Fruit fly (Drosophila melanogaster) whole organism, embryonic: ENCODE results near the gene CG32944.
A peak's percentile ranks its signal among the peaks of the same experiment; 100 is the strongest.

ENCODE experiments used
- Atf6 ChIP-seq: fragments of 200-800 bp; sonication (Bioruptor generic); IDR thresholded peaks from 2 replicates; pipeline ENCODE4 v1.3.6; 2022; ENCODE audit warnings: missing biosample characterization, missing genetic modification characterization
- BEAF-32 ChIP-seq: fragments of 200-800 bp; sonication (Bioruptor generic); optimal IDR thresholded peaks from 3 replicates; lab custom pipeline; 2017; ENCODE audit warnings: missing biosample characterization, missing genetic modification characterization, mild to moderate bottlenecking, moderate library complexity, missing genetic modification reagents
- Bgb ChIP-seq: fragments of 200-800 bp; sonication (Bioruptor generic); IDR thresholded peaks from 2 replicates; pipeline ENCODE4 v1.3.6; 2022; ENCODE audit warnings: missing biosample characterization, missing genetic modification characterization; ENCODE audit not compliant: partially characterized antibody
- C15 ChIP-seq: fragments of 200-800 bp; sonication (Bioruptor generic); IDR thresholded peaks from 3 replicates; pipeline ENCODE4 v1.3.6; 2022; ENCODE audit warnings: missing biosample characterization, missing genetic modification characterization
- CG10267 ChIP-seq: fragments of 200-800 bp; sonication (Bioruptor generic); optimal IDR thresholded peaks from 2 replicates; lab custom pipeline; 2018; ENCODE audit warnings: missing biosample characterization, mild to moderate bottlenecking, missing genetic modification characterization, moderate library complexity
- CG13894 ChIP-seq: fragments of 200-800 bp; sonication (Bioruptor generic); optimal IDR thresholded peaks from 3 replicates; lab custom pipeline; 2018; ENCODE audit warnings: missing biosample characterization, mild to moderate bottlenecking, missing genetic modification characterization, moderate library complexity
- CG15601 ChIP-seq: fragments of 200-800 bp; sonication (Bioruptor generic); optimal IDR thresholded peaks from 3 replicates; lab custom pipeline; 2019; ENCODE audit warnings: missing biosample characterization, mild to moderate bottlenecking, missing genetic modification characterization, moderate library complexity
- CG17912 ChIP-seq: fragments of 200-800 bp; sonication (Bioruptor generic); optimal IDR thresholded peaks from 2 replicates; lab custom pipeline; 2018; ENCODE audit warnings: missing biosample characterization, mild to moderate bottlenecking, missing genetic modification characterization
- CG2116 ChIP-seq: fragments of 200-800 bp; sonication (Bioruptor generic); optimal IDR thresholded peaks from 3 replicates; lab custom pipeline; 2018; ENCODE audit warnings: missing biosample characterization, mild to moderate bottlenecking, missing genetic modification characterization
- CG30403 ChIP-seq: fragments of 200-800 bp; sonication (Bioruptor generic); optimal IDR thresholded peaks from 3 replicates; lab custom pipeline; 2016; ENCODE audit warnings: missing biosample characterization, missing genetic modification characterization
- CG3407 ChIP-seq: fragments of 200-800 bp; sonication (Bioruptor generic); optimal IDR thresholded peaks from 2 replicates; lab custom pipeline; 2018; ENCODE audit warnings: missing biosample characterization, mild to moderate bottlenecking, missing genetic modification characterization
- CG3847 ChIP-seq: fragments of 200-800 bp; sonication (Bioruptor generic); IDR thresholded peaks from 2 replicates; pipeline ENCODE4 v1.3.6; 2022; ENCODE audit warnings: missing biosample characterization, missing genetic modification characterization
- CG4424 ChIP-seq: fragments of 200-800 bp; sonication (Bioruptor generic); optimal IDR thresholded peaks from 3 replicates; lab custom pipeline; 2016; ENCODE audit warnings: missing biosample characterization, missing genetic modification characterization
- CG4820 ChIP-seq: fragments of 200-800 bp; sonication (Bioruptor generic); optimal IDR thresholded peaks from 3 replicates; lab custom pipeline; 2016; ENCODE audit warnings: missing biosample characterization, missing genetic modification characterization
- CG7839 ChIP-seq: fragments of 200-800 bp; sonication (Bioruptor generic); optimal IDR thresholded peaks from 3 replicates; lab custom pipeline; 2018; ENCODE audit warnings: missing biosample characterization, mild to moderate bottlenecking, missing genetic modification characterization, moderate library complexity
- CG7987 ChIP-seq: fragments of 200-800 bp; sonication (Bioruptor generic); optimal IDR thresholded peaks from 2 replicates; lab custom pipeline; 2018; ENCODE audit warnings: missing biosample characterization, mild to moderate bottlenecking, missing genetic modification characterization, moderate library complexity
- CG9817 ChIP-seq: fragments of 200-800 bp; sonication (Bioruptor generic); optimal IDR thresholded peaks from 2 replicates; lab custom pipeline; 2018; ENCODE audit warnings: missing biosample characterization, mild to moderate bottlenecking, missing genetic modification characterization, moderate library complexity
- Chrac-16 ChIP-seq: fragments of 200-800 bp; sonication (Bioruptor generic); optimal IDR thresholded peaks from 3 replicates; lab custom pipeline; 2016; ENCODE audit warnings: missing biosample characterization, missing genetic modification characterization
- D19A ChIP-seq: fragments of 200-800 bp; optimal IDR thresholded peaks from 3 replicates; lab custom pipeline; 2019; ENCODE audit warnings: missing biosample characterization, mild to moderate bottlenecking, missing genetic modification characterization, moderate library complexity
- Drgx ChIP-seq: fragments of 200-800 bp; sonication (Bioruptor generic); IDR thresholded peaks from 2 replicates; pipeline ENCODE4 v1.3.6; 2022; ENCODE audit warnings: missing biosample characterization, missing genetic modification characterization
- GATAe ChIP-seq: fragments of 200-800 bp; sonication (Bioruptor generic); conservative IDR thresholded peaks from 2 replicates; pipeline ENCODE4 v1.3.6; 2022; ENCODE audit warnings: missing biosample characterization, missing genetic modification characterization
- HHEX ChIP-seq: fragments of 200-800 bp; sonication (Bioruptor generic); optimal IDR thresholded peaks from 3 replicates; lab custom pipeline; 2017; ENCODE audit warnings: missing biosample characterization, mild to moderate bottlenecking, missing genetic modification characterization, missing genetic modification reagents
- HLH3B ChIP-seq: fragments of 200-800 bp; sonication (Bioruptor generic); IDR thresholded peaks from 2 replicates; pipeline ENCODE4 v1.3.6; 2022; ENCODE audit warnings: missing biosample characterization, missing genetic modification characterization
- Hey ChIP-seq: fragments of 200-800 bp; sonication (Bioruptor generic); optimal IDR thresholded peaks from 3 replicates; lab custom pipeline; 2018; ENCODE audit warnings: missing biosample characterization, mild to moderate bottlenecking, missing genetic modification characterization
- HmgD ChIP-seq: fragments of 200-800 bp; sonication (Bioruptor generic); optimal IDR thresholded peaks from 3 replicates; lab custom pipeline; 2016; ENCODE audit warnings: missing biosample characterization, missing genetic modification characterization
- Hr39 ChIP-seq: fragments of >200 bp; optimal IDR thresholded peaks from 2 replicates; lab custom pipeline; 2017
- Jarid2 ChIP-seq: fragments of 200-800 bp; sonication (Bioruptor generic); optimal IDR thresholded peaks from 3 replicates; lab custom pipeline; 2017; ENCODE audit warnings: mild to moderate bottlenecking, missing biosample characterization, missing genetic modification reagents, missing genetic modification characterization
- Mrtf ChIP-seq: fragments of 200-800 bp; sonication (Bioruptor generic); IDR thresholded peaks from 3 replicates; pipeline ENCODE4 v1.3.6; 2022; ENCODE audit warnings: missing biosample characterization, missing genetic modification characterization
- Myb ChIP-seq: fragments of 200-800 bp; sonication (Bioruptor generic); optimal IDR thresholded peaks from 2 replicates; lab custom pipeline; 2016; ENCODE audit warnings: missing biosample characterization, missing genetic modification characterization
- NK7.1 ChIP-seq: fragments of 200-800 bp; sonication (Bioruptor generic); optimal IDR thresholded peaks from 3 replicates; lab custom pipeline; 2016; ENCODE audit warnings: missing biosample characterization, missing genetic modification characterization
- Oaz ChIP-seq: fragments of 200-800 bp; sonication (Bioruptor generic); IDR thresholded peaks from 2 replicates; pipeline ENCODE4 v1.3.6; 2022; ENCODE audit warnings: missing biosample characterization, missing genetic modification characterization
- Optix ChIP-seq: fragments of 200-800 bp; sonication (Bioruptor generic); IDR thresholded peaks from 3 replicates; pipeline ENCODE4 v1.3.6; 2022; ENCODE audit warnings: missing biosample characterization, missing genetic modification characterization
- Usf ChIP-seq: fragments of 200-800 bp; sonication (Bioruptor generic); optimal IDR thresholded peaks from 2 replicates; lab custom pipeline; 2017; ENCODE audit warnings: missing genotype, missing biosample characterization, missing genetic modification characterization
- YL-1 ChIP-seq: fragments of 200-800 bp; sonication (Bioruptor generic); optimal IDR thresholded peaks from 3 replicates; lab custom pipeline; 2017; ENCODE audit warnings: missing biosample characterization, mild to moderate bottlenecking, missing genetic modification characterization
- ci ChIP-seq: fragments of 200-800 bp; sonication (Bioruptor generic); IDR thresholded peaks from 3 replicates; pipeline ENCODE4 v1.3.6; 2022; ENCODE audit warnings: missing biosample characterization, missing genetic modification characterization
- dm ChIP-seq: fragments of 200-800 bp; sonication (Bioruptor generic); optimal IDR thresholded peaks from 3 replicates; lab custom pipeline; 2016; ENCODE audit warnings: missing biosample characterization, missing genetic modification characterization
- eyg ChIP-seq: fragments of 200-800 bp; sonication (Bioruptor generic); optimal IDR thresholded peaks from 3 replicates; lab custom pipeline; 2016; ENCODE audit warnings: missing biosample characterization, missing genetic modification characterization
- grau ChIP-seq: fragments of 200-800 bp; optimal IDR thresholded peaks from 3 replicates; lab custom pipeline; 2019; ENCODE audit warnings: missing biosample characterization, mild to moderate bottlenecking, missing genetic modification characterization, moderate library complexity
- ham ChIP-seq: fragments of 200-800 bp; sonication (Bioruptor generic); IDR thresholded peaks from 2 replicates; pipeline ENCODE4 v1.3.6; 2022; ENCODE audit warnings: missing biosample characterization, missing genetic modification characterization
- lov ChIP-seq, 2 experiments: fragments of 200-800 bp in 1 of 2; fragments of >200 bp in 1 of 2; sonication (Bioruptor generic) in 1 of 2; IDR thresholded peaks in 1 of 2; optimal IDR thresholded peaks in 1 of 2; 2 replicates in 1 of 2; 3 replicates in 1 of 2; pipeline versions ENCODE4 v1.3.6 to Lab custom; 2017 to 2022; ENCODE audit warnings: missing biosample characterization in 1 of 2, missing genetic modification characterization in 1 of 2
- mam ChIP-seq: fragments of 200-800 bp; sonication (Bioruptor generic); optimal IDR thresholded peaks from 3 replicates; lab custom pipeline; 2016; ENCODE audit warnings: missing biosample characterization, missing genetic modification characterization
- nau ChIP-seq: fragments of 200-800 bp; sonication (Bioruptor generic); optimal IDR thresholded peaks from 3 replicates; lab custom pipeline; 2017; ENCODE audit warnings: missing biosample characterization, mild to moderate bottlenecking, missing genetic modification characterization, missing genetic modification reagents
- oc ChIP-seq: fragments of 200-800 bp; sonication (Bioruptor generic); optimal IDR thresholded peaks from 2 replicates; lab custom pipeline; 2018; ENCODE audit warnings: missing biosample characterization, mild to moderate bottlenecking, missing genetic modification characterization, moderate library complexity
- pb ChIP-seq: fragments of 200-800 bp; sonication (Bioruptor generic); optimal IDR thresholded peaks from 3 replicates; lab custom pipeline; 2016; ENCODE audit warnings: missing biosample characterization, missing genetic modification characterization
- psq ChIP-seq: fragments of 200-800 bp; sonication (Bioruptor generic); optimal IDR thresholded peaks from 2 replicates; lab custom pipeline; 2017; ENCODE audit warnings: missing biosample characterization, missing genetic modification characterization
- schlank ChIP-seq: fragments of 200-800 bp; sonication (Bioruptor generic); optimal IDR thresholded peaks from 2 replicates; lab custom pipeline; 2018; ENCODE audit warnings: missing biosample characterization, mild to moderate bottlenecking, missing genetic modification characterization
- sens ChIP-seq: fragments of 200-800 bp; sonication (Bioruptor generic); peaks from one replicate; lab custom pipeline; 2016; ENCODE audit warnings: missing biosample characterization, missing genetic modification characterization
- sim ChIP-seq: fragments of 200-800 bp; sonication (Bioruptor generic); IDR thresholded peaks from 2 replicates; pipeline ENCODE4 v1.3.6; 2022; ENCODE audit warnings: missing biosample characterization, missing genetic modification characterization
- sna ChIP-seq: fragments of 200-800 bp; sonication (Bioruptor generic); IDR thresholded peaks from 2 replicates; pipeline ENCODE4 v1.3.6; 2022; ENCODE audit warnings: missing biosample characterization, missing genetic modification characterization; ENCODE audit not compliant: partially characterized antibody
- ttk ChIP-seq: fragments of 200-800 bp; sonication (Bioruptor generic); IDR thresholded peaks from 2 replicates; pipeline ENCODE4 v2.1.2; 2022; ENCODE audit warnings: missing biosample characterization, missing genetic modification characterization
- wdn ChIP-seq: fragments of 200-800 bp; sonication (Bioruptor generic); IDR thresholded peaks from 2 replicates; pipeline ENCODE4 v1.3.6; 2022; ENCODE audit warnings: missing biosample characterization, missing genetic modification characterization

The CG32944 gene

DNA sequence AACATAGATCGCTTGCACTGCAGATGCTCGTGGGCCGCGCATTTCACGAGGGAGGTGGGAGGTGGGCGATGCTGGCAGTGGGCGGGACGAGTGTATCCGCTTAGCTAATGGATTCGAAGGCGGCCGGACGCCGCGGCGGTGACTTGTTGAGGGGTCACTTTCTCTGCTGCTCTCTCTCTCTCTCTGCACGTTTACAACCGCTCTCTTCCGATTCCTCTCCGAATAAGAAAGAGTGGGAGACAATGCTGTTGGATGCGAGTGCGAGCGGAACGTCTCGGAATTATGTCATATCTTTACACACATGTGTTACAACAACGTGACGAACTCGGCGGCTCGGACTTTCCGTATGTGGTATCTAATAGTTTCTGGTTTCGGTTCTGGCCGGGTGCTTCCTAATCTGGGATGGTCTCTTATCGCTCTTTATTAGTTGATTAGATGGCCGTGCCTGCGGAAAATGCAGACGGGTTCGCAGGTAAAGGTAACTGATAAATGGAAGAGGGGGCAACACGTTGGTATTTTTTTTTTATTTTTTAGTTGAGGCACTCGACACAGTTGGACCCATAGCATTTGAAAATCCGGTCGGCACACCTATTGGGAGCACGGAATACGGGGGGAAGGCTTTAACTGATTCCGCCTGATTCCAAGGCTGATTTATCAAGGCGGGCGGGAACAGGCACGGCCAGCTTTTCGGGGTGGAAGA, 33.1 kb upstream of the CG32944 start (continued):
- TF ChIP-seq Myb (GFP tag; lab: Kevin White, UChicago) (no peak), Oaz (GFP tag; lab: Robert Waterston, UW) (no peak), HmgD (no peak), CG10267 (tag; lab: Kevin White, UChicago) (no peak), pb (no peak), CG30403 (GFP tag; lab: Kevin White, UChicago) (no peak), Usf (no peak), CG3407 (no peak), CG9817 (tag; lab: Kevin White, UChicago) (no peak), CG15601 (no peak), BEAF-32 (GFP tag; lab: Kevin White, UChicago) (no peak), eyg (GFP tag; lab: Kevin White, UChicago) (no peak), sna (0 out of 2 replicates have a peak, but pooled peaks have one; percentile 17), CG7839 (no peak), ci (GFP tag; lab: Robert Waterston, UW) (peak; percentile 59; the same call in 2 of the 3 replicates), CG7987 (GFP tag; lab: Kevin White, UChicago) (no peak), CG13894 (no peak), HLH3B (GFP tag; lab: Robert Waterston, UW) (no peak; the same call in 1 of the 2 replicates), lov (optimal IDR thresholded peaks at IDR 0.05; lab: Kevin White, UChicago) (no peak), lov (GFP tag; IDR thresholded peaks at IDR 0.05; lab: Robert Waterston, UW) (no peak), C15 (no peak), Drgx (GFP tag; lab: Robert Waterston, UW) (peak; percentile 25), sens (GFP tag; lab: Kevin White, UChicago) (no peak), oc (tag; lab: Kevin White, UChicago) (peak; percentile 20), CG3847 (no peak), Optix (GFP tag; lab: Robert Waterston, UW) (no peak), mam (GFP tag; lab: Kevin White, UChicago) (no peak), D19A (no peak), CG2116 (GFP tag; lab: Kevin White, UChicago) (no peak), Jarid2 (GFP tag; lab: Kevin White, UChicago) (no peak), nau (GFP tag; lab: Kevin White, UChicago) (no peak), Chrac-16 (GFP tag; lab: Kevin White, UChicago) (no peak), schlank (tag; lab: Kevin White, UChicago) (no peak), grau (tag; lab: Kevin White, UChicago) (no peak), psq (GFP tag; lab: Kevin White, UChicago) (no peak), NK7.1 (GFP tag; lab: Kevin White, UChicago) (no peak), sim (no peak), CG4424 (no peak), Hey (tag; lab: Kevin White, UChicago) (no peak), wdn (no peak), Mrtf (no peak), GATAe (GFP tag; lab: Robert Waterston, UW) (peak; percentile 74), ttk (GFP tag; lab: Robert Waterston, UW) (no peak), YL-1 (GFP tag; lab: Kevin White, UChicago) (no peak), Atf6 (no peak), ham (no peak), dm (peak; percentile 29), HHEX (GFP tag; lab: Kevin White, UChicago) (no peak), CG4820 (no peak), Bgb (GFP tag; lab: Robert Waterston, UW) (no peak), Hr39 (lab: Kevin White, UChicago) (no peak), CG17912 (no peak)
